Worm (Caenorhabditis elegans): ENCODE measurements around the gene ptl-1.

The ptl-1 gene

DNA sequence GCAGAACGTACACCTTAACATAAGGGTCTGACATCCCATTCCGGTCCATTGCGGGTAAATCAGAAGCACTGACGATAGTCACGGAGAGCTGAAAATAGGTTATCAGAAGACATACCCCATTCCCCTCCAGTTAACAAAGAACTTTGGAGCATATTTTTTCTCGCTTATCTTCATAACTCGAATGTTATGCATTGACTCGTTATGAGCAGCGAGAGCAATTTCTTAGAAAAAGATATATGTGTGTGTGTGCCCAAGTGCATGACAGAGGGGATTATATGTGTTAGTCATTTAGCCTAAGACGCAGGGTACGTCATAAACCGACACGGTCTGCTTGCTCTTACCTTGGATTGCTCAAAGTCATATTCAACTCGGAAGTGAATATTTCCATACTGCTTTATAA is 24.6 kb downstream of the ptl-1 start:
- peak; percentile 17 for TF ChIP-seq pax-1 (tag; optimal IDR thresholded peaks at IDR 0.05)
- no peak for TF ChIP-seq mec-3 (tag; optimal IDR thresholded peaks at IDR 0.05; ENCODE audit: borderline replicate concordance)

ce11 chrIII:790591-790990 is 25.6 kb downstream of the ptl-1 start:
- no peak for TF ChIP-seq pax-1 (tag; optimal IDR thresholded peaks at IDR 0.05)
- TF ChIP-seq ceh-30 (tag; optimal IDR thresholded peaks at IDR 0.05): no peak
- no peak for TF ChIP-seq pqm-1 (tag; optimal IDR thresholded peaks at IDR 0.05)
- no peak for TF ChIP-seq lim-6 (tag; optimal IDR thresholded peaks at IDR 0.05)
- TF ChIP-seq ceh-6 (GFP tag; optimal IDR thresholded peaks at IDR 0.05): no peak
- no peak for TF ChIP-seq pha-4 (tag; optimal IDR thresholded peaks at IDR 0.05)
- TF ChIP-seq ceh-22 (tag; optimal IDR thresholded peaks at IDR 0.05): no peak
- no peak for TF ChIP-seq pat-9 (tag; optimal IDR thresholded peaks at IDR 0.05)
- no peak for TF ChIP-seq lin-11 (tag; optimal IDR thresholded peaks at IDR 0.05)
- no peak for TF ChIP-seq unc-42 (tag; optimal IDR thresholded peaks at IDR 0.05)
- no peak for TF ChIP-seq K02D7.2 (tag; optimal IDR thresholded peaks at IDR 0.05)
- TF ChIP-seq npax-4 (tag; optimal IDR thresholded peaks at IDR 0.05): no peak
- TF ChIP-seq ets-4 (tag; optimal IDR thresholded peaks at IDR 0.05): no peak
- TF ChIP-seq C08G9.2 (tag; optimal IDR thresholded peaks at IDR 0.05): no peak
- no peak for TF ChIP-seq mec-3 (tag; optimal IDR thresholded peaks at IDR 0.05; ENCODE audit: borderline replicate concordance)
- no peak for TF ChIP-seq elt-4 (tag; optimal IDR thresholded peaks at IDR 0.05)
- no peak for TF ChIP-seq fax-1 (tag; optimal IDR thresholded peaks at IDR 0.05)

DNA sequence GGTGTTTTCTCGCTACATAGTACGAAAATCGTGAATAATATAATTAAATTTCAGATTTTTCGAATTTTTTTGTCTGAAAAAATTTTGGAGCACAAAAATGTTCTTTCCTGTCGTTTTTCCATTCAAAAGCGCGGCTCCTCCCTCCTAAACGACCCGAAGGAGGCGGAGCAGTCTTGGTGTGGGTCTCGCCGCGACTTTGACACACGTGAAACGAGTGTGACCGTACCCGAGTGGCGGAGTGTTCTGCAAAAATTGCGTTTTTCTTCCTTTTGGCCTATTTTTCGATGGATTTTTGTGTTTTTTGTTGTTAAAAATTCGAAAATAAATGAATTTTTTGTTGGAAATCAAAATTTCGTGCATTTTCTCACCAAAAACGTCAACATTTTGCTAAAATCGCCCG is 28.6 kb downstream of the ptl-1 start, which contains the start of gene snt-2:
TSS of gene snt-2 (minus strand) at position 139 of the 400 bp plus-strand sequence.
- peak; percentile 8 for TF ChIP-seq pros-1 (tag; optimal IDR thresholded peaks at IDR 0.05)
- TF ChIP-seq C08G9.2 (tag; optimal IDR thresholded peaks at IDR 0.05): no peak
- peak; percentile 17 for TF ChIP-seq ceh-18 (tag; optimal IDR thresholded peaks at IDR 0.05)
- peak; percentile 87 for TF ChIP-seq nfya-1 (tag; optimal IDR thresholded peaks at IDR 0.05)
- TF ChIP-seq unc-3 (GFP tag; conservative IDR thresholded peaks at IDR 0.05): no peak
- TF ChIP-seq unc-3 (tag; optimal IDR thresholded peaks at IDR 0.05): no peak
- no peak for TF ChIP-seq eyg-1 (tag; optimal IDR thresholded peaks at IDR 0.05)
- TF ChIP-seq pha-4 (tag; optimal IDR thresholded peaks at IDR 0.05): no peak
- TF ChIP-seq mec-3 (tag; optimal IDR thresholded peaks at IDR 0.05; ENCODE audit: borderline replicate concordance): no peak
- TF ChIP-seq pha-2 (tag; optimal IDR thresholded peaks at IDR 0.05): no peak
- TF ChIP-seq hlh-6 (tag; optimal IDR thresholded peaks at IDR 0.05): no peak
- peak; percentile 65 for TF ChIP-seq hlh-30 (tag; optimal IDR thresholded peaks at IDR 0.05; ENCODE audit: insufficient read depth)
- TF ChIP-seq C38D4.7 (GFP tag; optimal IDR thresholded peaks at IDR 0.05): no peak
- TF ChIP-seq fkh-10 (GFP tag; optimal IDR thresholded peaks at IDR 0.05): no peak
- TF ChIP-seq gmeb-2 (tag; optimal IDR thresholded peaks at IDR 0.05): no peak
- TF ChIP-seq madf-2 (tag; optimal IDR thresholded peaks at IDR 0.05): no peak
- no peak for TF ChIP-seq npax-4 (tag; optimal IDR thresholded peaks at IDR 0.05)
- TF ChIP-seq ceh-2 (tag; optimal IDR thresholded peaks at IDR 0.05): peak; percentile 17
- TF ChIP-seq ceh-31 (tag; optimal IDR thresholded peaks at IDR 0.05): peak; percentile 59
- no peak for TF ChIP-seq ahr-1 (tag; optimal IDR thresholded peaks at IDR 0.05)
- TF ChIP-seq pag-3 (tag; optimal IDR thresholded peaks at IDR 0.05; ENCODE audit: borderline replicate concordance): no peak
- TF ChIP-seq elt-2 (tag; optimal IDR thresholded peaks at IDR 0.05): peak; percentile 38
- TF ChIP-seq ama-1 (optimal IDR thresholded peaks at IDR 0.05): no peak
- no peak for TF ChIP-seq lim-6 (tag; optimal IDR thresholded peaks at IDR 0.05)
- TF ChIP-seq T23F11.4 (GFP tag; optimal IDR thresholded peaks at IDR 0.05): no peak
- no peak for TF ChIP-seq dmd-4 (tag; optimal IDR thresholded peaks at IDR 0.05; ENCODE audit: borderline replicate concordance)
- TF ChIP-seq K09A11.1 (tag; optimal IDR thresholded peaks at IDR 0.05; ENCODE audit: insufficient read depth): no peak
- no peak for TF ChIP-seq Y22D7AL.16 (tag; optimal IDR thresholded peaks at IDR 0.05)
- TF ChIP-seq ceh-22 (tag; optimal IDR thresholded peaks at IDR 0.05): no peak
- no peak for TF ChIP-seq hlh-15 (tag; optimal IDR thresholded peaks at IDR 0.05)
- TF ChIP-seq ttx-3 (tag; optimal IDR thresholded peaks at IDR 0.05): no peak
- TF ChIP-seq F13H6.1 (tag; optimal IDR thresholded peaks at IDR 0.05): no peak
- peak; percentile 16 for TF ChIP-seq tbx-2 (tag; optimal IDR thresholded peaks at IDR 0.05)
- peak; percentile 19 for TF ChIP-seq pax-1 (tag; optimal IDR thresholded peaks at IDR 0.05)
- no peak for TF ChIP-seq hlh-8 (tag; optimal IDR thresholded peaks at IDR 0.05)
- no peak for TF ChIP-seq pat-9 (tag; optimal IDR thresholded peaks at IDR 0.05)
- TF ChIP-seq ceh-6 (GFP tag; optimal IDR thresholded peaks at IDR 0.05): no peak
- peak; percentile 31 for TF ChIP-seq unc-42 (tag; optimal IDR thresholded peaks at IDR 0.05)
- TF ChIP-seq tbx-7 (tag; optimal IDR thresholded peaks at IDR 0.05): no peak
- no peak for TF ChIP-seq ets-4 (tag; optimal IDR thresholded peaks at IDR 0.05)
- TF ChIP-seq dve-1 (tag; optimal IDR thresholded peaks at IDR 0.05): no peak
- no peak for TF ChIP-seq ceh-30 (tag; optimal IDR thresholded peaks at IDR 0.05)
